Worm (Caenorhabditis elegans) whole organism, L2 larva: Measurements from ENCODE around the gene F44B9.8.

Experiments
- C34F6.9 ChIP-seq: fragments of 150-350 bp; optimal IDR thresholded peaks from 2 replicates; lab custom pipeline; 2014; ENCODE audit warnings: missing biosample characterization, missing genetic modification characterization
- ama-1 ChIP-seq: fragments of 150-350 bp; optimal IDR thresholded peaks from 2 replicates; lab custom pipeline; 2018; ENCODE audit warnings: inconsistent platforms
- nhr-237 ChIP-seq: fragments of 150-350 bp; optimal IDR thresholded peaks from 2 replicates; lab custom pipeline; 2014; ENCODE audit warnings: missing biosample characterization, missing genetic modification characterization

ce11 chrIII:8017053-8017452 lies 12.4 kb downstream of the F44B9.8 start:
- TF ChIP-seq nhr-237 (no peak), ama-1 (lab: Kevin White, UChicago) (no peak), C34F6.9 (tag; lab: Kevin White, UChicago) (no peak)
